Fruit fly (Drosophila melanogaster): ENCODE measurements around the gene Antp.
A peak's percentile ranks its signal among the peaks of the same experiment; 100 is the strongest.

Antp gene

dm6 chr3R:6977114-6977513 lies 21.9 kb downstream of the Antp start:
- no peak for TF ChIP-seq Jra (GFP tag; optimal IDR thresholded peaks at IDR 0.05)

- TF ChIP-seq fru (GFP tag; optimal IDR thresholded peaks at IDR 0.05): no peak
- TF ChIP-seq sv (GFP tag; optimal IDR thresholded peaks at IDR 0.05): no peak
- no peak for TF ChIP-seq ey (GFP tag; optimal IDR thresholded peaks at IDR 0.05)
- TF ChIP-seq Rel (GFP tag; optimal IDR thresholded peaks at IDR 0.05): no peak
- no peak for TF ChIP-seq Rel (tag; optimal IDR thresholded peaks at IDR 0.05)
- no peak for TF ChIP-seq foxo (GFP tag; optimal IDR thresholded peaks at IDR 0.05)
- TF ChIP-seq rgr (GFP tag; optimal IDR thresholded peaks at IDR 0.05): no peak
- TF ChIP-seq N (GFP tag; optimal IDR thresholded peaks at IDR 0.05): no peak
- TF ChIP-seq Abd-B (GFP tag; optimal IDR thresholded peaks at IDR 0.05): no peak
- TF ChIP-seq dl (GFP tag; optimal IDR thresholded peaks at IDR 0.05; ENCODE audit: insufficient read depth in 1 of 2, partially characterized antibody in 2 of 2): no peak
- no peak for TF ChIP-seq Jra (GFP tag; optimal IDR thresholded peaks at IDR 0.05)
These were observed 25.7 kb downstream of the Antp start for dm6 chr3R:6973305-6973704.

dm6 chr3R:6970531-6970930 lies 28.5 kb downstream of the Antp start:
- TF ChIP-seq Dfd (GFP tag; optimal IDR thresholded peaks at IDR 0.05): no peak

dm6 chr3R:6969926-6970325 lies 29.1 kb downstream of the Antp start:
- TF ChIP-seq sv (GFP tag; optimal IDR thresholded peaks at IDR 0.05) (no peak), brk (GFP tag; optimal IDR thresholded peaks at IDR 0.05) (no peak), Abd-B (GFP tag; optimal IDR thresholded peaks at IDR 0.05) (no peak), psq (GFP tag; optimal IDR thresholded peaks at IDR 0.05) (no peak), CG9705 (GFP tag; optimal IDR thresholded peaks at IDR 0.05) (no peak), rgr (GFP tag; optimal IDR thresholded peaks at IDR 0.05) (no peak), woc (GFP tag; optimal IDR thresholded peaks at IDR 0.05) (no peak), Mio (GFP tag; optimal IDR thresholded peaks at IDR 0.05) (no peak), Jra (GFP tag; optimal IDR thresholded peaks at IDR 0.05) (no peak), Dfd (GFP tag; optimal IDR thresholded peaks at IDR 0.05) (no peak)

- TF ChIP-seq brk (GFP tag; optimal IDR thresholded peaks at IDR 0.05) (no peak), pan (optimal IDR thresholded peaks at IDR 0.05) (no peak), Jra (GFP tag; optimal IDR thresholded peaks at IDR 0.05) (no peak), lola (GFP tag; optimal IDR thresholded peaks at IDR 0.05) (no peak), Hr83 (GFP tag; optimal IDR thresholded peaks at IDR 0.05; ENCODE audit: poor library complexity, severe bottlenecking) (no peak), h (GFP tag; optimal IDR thresholded peaks at IDR 0.05) (peak; percentile 18), HLH106 (tag; optimal IDR thresholded peaks at IDR 0.05) (peak; percentile 42), woc (GFP tag; optimal IDR thresholded peaks at IDR 0.05) (no peak), Hnf4 (GFP tag; optimal IDR thresholded peaks at IDR 0.05) (no peak), Dfd (GFP tag; optimal IDR thresholded peaks at IDR 0.05) (no peak), Dif (GFP tag; optimal IDR thresholded peaks at IDR 0.05; ENCODE audit: partially characterized antibody) (no peak), GATAd (GFP tag; optimal IDR thresholded peaks at IDR 0.05) (no peak), tai (GFP tag; optimal IDR thresholded peaks at IDR 0.05) (no peak), Mio (GFP tag; optimal IDR thresholded peaks at IDR 0.05) (no peak), usp (GFP tag; optimal IDR thresholded peaks at IDR 0.05) (no peak), CG32264 (GFP tag; optimal IDR thresholded peaks at IDR 0.05) (no peak), Rel (GFP tag; optimal IDR thresholded peaks at IDR 0.05) (no peak), Rel (tag; optimal IDR thresholded peaks at IDR 0.05) (no peak), jim (GFP tag; optimal IDR thresholded peaks at IDR 0.05) (no peak), rgr (GFP tag; optimal IDR thresholded peaks at IDR 0.05) (no peak), foxo (GFP tag; optimal IDR thresholded peaks at IDR 0.05) (peak in 1 of 2 experiments; percentile 20), br (GFP tag; optimal IDR thresholded peaks at IDR 0.05) (no peak), OdsH (GFP tag; optimal IDR thresholded peaks at IDR 0.05) (no peak), sv (GFP tag; optimal IDR thresholded peaks at IDR 0.05) (no peak), Sp1 (GFP tag; optimal IDR thresholded peaks at IDR 0.05) (peak; percentile 14), ey (GFP tag; optimal IDR thresholded peaks at IDR 0.05) (no peak), CG9705 (GFP tag; optimal IDR thresholded peaks at IDR 0.05) (no peak), fru (GFP tag; optimal IDR thresholded peaks at IDR 0.05) (peak; percentile 19), dl (GFP tag; optimal IDR thresholded peaks at IDR 0.05; ENCODE audit: insufficient read depth in 1 of 2, partially characterized antibody in 2 of 2) (no peak), Vsx2 (GFP tag; optimal IDR thresholded peaks at IDR 0.05; ENCODE audit: partially characterized antibody) (no peak), CrebA (GFP tag; optimal IDR thresholded peaks at IDR 0.05; ENCODE audit: borderline replicate concordance) (no peak), dmrt93B (GFP tag; optimal IDR thresholded peaks at IDR 0.05) (no peak)
These were observed 30.6 kb downstream of the Antp start for dm6 chr3R:6968427-6968826.

Measured in whole organism, wandering third instar larva.